Worm (Caenorhabditis elegans) whole organism, dauer: ENCODE data around the gene aptf-1.

ENCODE experiments used
- unc-62 ChIP-seq: sonication (generic microtip); optimal IDR thresholded peaks from 2 replicates; lab custom pipeline; 2017; ENCODE audit warnings: missing biosample characterization, missing genetic modification reagents, missing genetic modification characterization

Gene aptf-1

ce11 chrII:6454671-6455070 is at the start of gene aptf-1:
TSS of gene aptf-1 (plus strand) at chrII:6454971.
- TF ChIP-seq unc-62 = no peak

ce11 chrII:6407279-6407678 is 47.5 kb upstream of the aptf-1 start, which contains the start of gene spp-11:
TSS of gene spp-11 (minus strand) at chrII:6407379.
- TF ChIP-seq unc-62 = no peak

- no peak for TF ChIP-seq unc-62
Observed at ce11 chrII:6409098-6409497, 45.7 kb upstream of the aptf-1 start.

ce11 chrII:6410181-6410580 is 44.6 kb upstream of the aptf-1 start, which contains the start of gene T25D10.4:
TSS of gene T25D10.4 (minus strand) at chrII:6410281.
- no peak for TF ChIP-seq unc-62

- no peak for TF ChIP-seq unc-62
Observed at ce11 chrII:6411660-6412451, 42.9 kb upstream of the aptf-1 start.

- no peak for TF ChIP-seq unc-62
Observed at ce11 chrII:6413788-6414187, 41.0 kb upstream of the aptf-1 start.

ce11 chrII:6417999-6418398 is 36.8 kb upstream of the aptf-1 start:
- TF ChIP-seq unc-62 = no peak

- no peak for TF ChIP-seq unc-62
Observed at ce11 chrII:6419163-6419562, 35.6 kb upstream of the aptf-1 start.

- TF ChIP-seq unc-62 = no peak
Observed at ce11 chrII:6422812-6423211, 32.0 kb upstream of the aptf-1 start, which contains the start of gene K03H9.3. TSS of gene K03H9.3 (plus strand) at chrII:6423112.

- no peak for TF ChIP-seq unc-62
Observed at ce11 chrII:6425993-6426392, 28.8 kb upstream of the aptf-1 start, which contains the start of gene col-75. TSS of gene col-75 (plus strand) at chrII:6426293.

- TF ChIP-seq unc-62 = no peak
Observed at ce11 chrII:6436845-6437244, 17.9 kb upstream of the aptf-1 start.

- TF ChIP-seq unc-62 = no peak
Observed at ce11 chrII:6441128-6441527, 13.6 kb upstream of the aptf-1 start, which contains the start of gene cutl-16. TSS of gene cutl-16 (plus strand) at chrII:6441428.

- no peak for TF ChIP-seq unc-62
Observed at ce11 chrII:6443710-6444109, 11.1 kb upstream of the aptf-1 start, which contains the start of gene K06A1.2. TSS of gene K06A1.2 (plus strand) at chrII:6444010.

- no peak for TF ChIP-seq unc-62
Observed at ce11 chrII:6448189-6448588, 6.6 kb upstream of the aptf-1 start.

ce11 chrII:6448656-6449055 is 6.1 kb upstream of the aptf-1 start:
- TF ChIP-seq unc-62 = no peak

ce11 chrII:6449656-6450055 is 5.1 kb upstream of the aptf-1 start, which contains the start of gene nhr-22:
TSS of gene nhr-22 (minus strand) at chrII:6449792.
- no peak for TF ChIP-seq unc-62

- no peak for TF ChIP-seq unc-62
Observed at ce11 chrII:6453341-6453806, 1.4 kb upstream of the aptf-1 start, which contains the start of gene atg-16.2. TSS of gene atg-16.2 (minus strand) at chrII:6453391.

- TF ChIP-seq unc-62 = no peak
Observed at ce11 chrII:6469340-6469739, 14.6 kb downstream of the aptf-1 start.
